Worm (Caenorhabditis elegans) whole organism, L4 larva: Measurements from ENCODE around the gene mrpl-32.

Experiments used
- F44E2.7 ChIP-seq: fragments of 200-800 bp; sonication (Bioruptor generic); IDR thresholded peaks from 2 replicates; pipeline ENCODE4 v2.1.2; 2022; ENCODE audit warnings: missing genetic modification characterization, missing compliant biosample characterization
- Y48G9A.11 ChIP-seq: fragments of 200-800 bp; sonication (Bioruptor generic); IDR thresholded peaks from 2 replicates; pipeline ENCODE4 v1.3.6; 2022; ENCODE audit warnings: missing genetic modification reagents, missing genetic modification characterization, missing compliant biosample characterization
- Y5F2A.4 ChIP-seq: fragments of 200-800 bp; sonication (Bioruptor generic); optimal IDR thresholded peaks from 2 replicates; lab custom pipeline; 2018; ENCODE audit warnings: mild to moderate bottlenecking, missing genetic modification characterization, missing compliant biosample characterization
- ZK546.5 ChIP-seq, 2 experiments: sonication (generic microtip); optimal IDR thresholded peaks; 2 replicates each; lab custom pipeline; 2017; ENCODE audit warnings: missing biosample characterization in 2 of 2, missing genetic modification characterization in 2 of 2
- aha-1 ChIP-seq: fragments of 150-350 bp; peaks from one replicate; lab custom pipeline; 2014; ENCODE audit warnings: missing biosample characterization, missing genetic modification characterization
- ama-1 ChIP-seq: fragments of 150-350 bp; optimal IDR thresholded peaks from 2 replicates; lab custom pipeline; 2014; ENCODE audit warnings: inconsistent platforms, mixed read lengths
- daf-16 ChIP-seq, 3 experiments: sonication (generic microtip); optimal IDR thresholded peaks; 2 replicates each; lab custom pipeline; 2016 to 2017; ENCODE audit warnings: missing genetic modification characterization in 3 of 3, missing genetic modification reagents in 3 of 3, mild to moderate bottlenecking in 2 of 3, missing compliant biosample characterization in 2 of 3, missing biosample characterization in 1 of 3, moderate library complexity in 1 of 3
- daf-8 ChIP-seq: fragments of 200-800 bp; sonication (Bioruptor generic); IDR thresholded peaks from 2 replicates; pipeline ENCODE4 v1.3.6; 2022; ENCODE audit warnings: missing genetic modification characterization, missing compliant biosample characterization
- dmd-6 ChIP-seq: fragments of 200-800 bp; sonication (Bioruptor generic); IDR thresholded peaks from 2 replicates; pipeline ENCODE4 v1.3.6; 2022; ENCODE audit warnings: missing genetic modification reagents, missing genetic modification characterization, missing compliant biosample characterization
- egl-27 ChIP-seq: sonication (generic microtip); optimal IDR thresholded peaks from 3 replicates; lab custom pipeline; 2017; ENCODE audit warnings: missing biosample characterization, missing genetic modification reagents, missing genetic modification characterization
- hlh-11 ChIP-seq: fragments of 200-800 bp; sonication (Bioruptor generic); optimal IDR thresholded peaks from 2 replicates; lab custom pipeline; 2018; ENCODE audit warnings: mild to moderate bottlenecking, missing genetic modification characterization, missing compliant biosample characterization
- hlh-30 ChIP-seq: sonication (generic microtip); optimal IDR thresholded peaks from 2 replicates; lab custom pipeline; 2017; ENCODE audit warnings: antibody characterized with exemption, mild to moderate bottlenecking, missing genetic modification characterization, missing compliant biosample characterization; ENCODE audit not compliant: insufficient read depth
- jun-1 ChIP-seq: fragments of 150-350 bp; optimal IDR thresholded peaks from 2 replicates; lab custom pipeline; 2014; ENCODE audit warnings: missing biosample characterization, missing genetic modification reagents, missing genetic modification characterization
- lin-29 ChIP-seq: fragments of 200-800 bp; sonication (Bioruptor generic); IDR thresholded peaks from 2 replicates; pipeline ENCODE4 v1.3.6; 2022; ENCODE audit warnings: missing genetic modification reagents, missing genetic modification characterization, missing compliant biosample characterization
- lin-39 ChIP-seq: fragments of 150-350 bp; optimal IDR thresholded peaks from 2 replicates; lab custom pipeline; 2014; ENCODE audit warnings: missing biosample characterization, missing genetic modification reagents, missing genetic modification characterization
- lsy-2 ChIP-seq, 2 experiments: fragments of 150-350 bp in 1 of 2; sonication (generic microtip) in 1 of 2; optimal IDR thresholded peaks; 2 replicates each; lab custom pipeline; 2014 to 2017; ENCODE audit warnings: missing biosample characterization in 2 of 2, missing genetic modification characterization in 2 of 2
- mes-2 ChIP-seq: sonication (generic microtip); optimal IDR thresholded peaks from 2 replicates; lab custom pipeline; 2016; ENCODE audit warnings: missing genotype, mild to moderate bottlenecking, missing genetic modification characterization, missing compliant biosample characterization; ENCODE audit not compliant: poor library complexity, severe bottlenecking
- nhr-11 ChIP-seq: fragments of 150-350 bp; optimal IDR thresholded peaks from 2 replicates; lab custom pipeline; 2014; ENCODE audit warnings: missing biosample characterization, missing genetic modification characterization
- nhr-28 ChIP-seq: fragments of 150-350 bp; optimal IDR thresholded peaks from 2 replicates; lab custom pipeline; 2014; ENCODE audit warnings: missing biosample characterization, missing genetic modification characterization
- nhr-41 ChIP-seq: fragments of 200-800 bp; sonication (Bioruptor generic); IDR thresholded peaks from 2 replicates; pipeline ENCODE4 v1.3.6; 2022; ENCODE audit warnings: missing genetic modification reagents, missing genetic modification characterization, missing compliant biosample characterization
- nhr-77 ChIP-seq: fragments of 150-350 bp; optimal IDR thresholded peaks from 2 replicates; lab custom pipeline; 2014; ENCODE audit warnings: missing biosample characterization, missing genetic modification characterization
- pqm-1 ChIP-seq: sonication (generic microtip); optimal IDR thresholded peaks from 2 replicates; lab custom pipeline; 2017; ENCODE audit warnings: missing biosample characterization, missing genetic modification characterization
- sdz-12 ChIP-seq: fragments of 200-800 bp; sonication (Bioruptor generic); optimal IDR thresholded peaks from 2 replicates; lab custom pipeline; 2018; ENCODE audit warnings: mild to moderate bottlenecking, missing genetic modification characterization, missing compliant biosample characterization
- snpc-1.2 ChIP-seq: fragments of 200-800 bp; sonication (Bioruptor generic); IDR thresholded peaks from 2 replicates; pipeline ENCODE4 v1.3.6; 2022; ENCODE audit warnings: missing genetic modification reagents, missing genetic modification characterization, missing compliant biosample characterization
- snpc-4 ChIP-seq: fragments of 150-350 bp; optimal IDR thresholded peaks from 2 replicates; lab custom pipeline; 2014; ENCODE audit warnings: missing biosample characterization, missing genetic modification characterization
- spr-1 ChIP-seq: sonication (generic microtip); optimal IDR thresholded peaks from 2 replicates; lab custom pipeline; 2016; ENCODE audit warnings: mild to moderate bottlenecking, missing genetic modification characterization, missing compliant biosample characterization
- spr-3 ChIP-seq: fragments of 200-800 bp; sonication (Bioruptor generic); optimal IDR thresholded peaks from 2 replicates; lab custom pipeline; 2018; ENCODE audit warnings: mild to moderate bottlenecking, missing genetic modification characterization, missing compliant biosample characterization
- unc-62 ChIP-seq, 3 experiments: fragments of 150-350 bp in 1 of 3; sonication (generic microtip); optimal IDR thresholded peaks in 2 of 3; peaks in 1 of 3; 1 replicate in 1 of 3; 2 replicates in 2 of 3; lab custom pipeline; 2014 to 2017; ENCODE audit warnings: missing biosample characterization in 3 of 3, missing genetic modification characterization in 3 of 3, missing genetic modification reagents in 3 of 3, missing genotype in 1 of 3
- zip-11 ChIP-seq: fragments of 200-800 bp; sonication (Bioruptor generic); IDR thresholded peaks from 2 replicates; pipeline ENCODE4 v1.3.6; 2022; ENCODE audit warnings: missing genetic modification characterization, missing compliant biosample characterization
- ztf-11 ChIP-seq: fragments of 150-350 bp; optimal IDR thresholded peaks from 2 replicates; lab custom pipeline; 2014; ENCODE audit warnings: missing biosample characterization, missing genetic modification characterization

mrpl-32 gene

ce11 chrIII:8400478-8400877 lies 49.1 kb upstream of the mrpl-32 start (continued):
- TF ChIP-seq ztf-11 = no peak
- peak; percentile 7 for TF ChIP-seq hlh-30 (tag; lab: Kevin White, UChicago)
- no peak for TF ChIP-seq zip-11
- no peak for TF ChIP-seq jun-1 (tag; lab: Kevin White, UChicago)
- no peak for TF ChIP-seq sdz-12 (GFP tag; lab: Kevin White, UChicago)
- TF ChIP-seq daf-8 = no peak
- peak; percentile 39 for TF ChIP-seq nhr-77 (tag; lab: Kevin White, UChicago)
- peak; percentile 73 for TF ChIP-seq nhr-28 (tag; lab: Kevin White, UChicago)
- peak; percentile 82 for TF ChIP-seq hlh-11 (tag; lab: Kevin White, UChicago)
- no peak for TF ChIP-seq unc-62 (GFP tag; optimal IDR thresholded peaks at IDR 0.05 in 1 of 2; lab: Kevin White, UChicago)
- TF ChIP-seq unc-62 (tag; optimal IDR thresholded peaks at IDR 0.05; lab: Kevin White, UChicago) = no peak
- TF ChIP-seq snpc-4 = no peak
- no peak for TF ChIP-seq Y48G9A.11

ce11 chrIII:8401887-8402286 lies 47.7 kb upstream of the mrpl-32 start, which contains the start of gene lap-1:
Gene lap-1 (minus strand): TSS chrIII:8401928.
- peak; percentile 31 for TF ChIP-seq nhr-28 (tag; lab: Kevin White, UChicago)
- TF ChIP-seq dmd-6 = peak; percentile 28; the same call in 1 of the 2 replicates
- TF ChIP-seq daf-16 (GFP tag; optimal IDR thresholded peaks at IDR 0.05; lab: Kevin White, UChicago) = no peak
- no peak for TF ChIP-seq daf-16 (tag; optimal IDR thresholded peaks at IDR 0.05; lab: Kevin White, UChicago)
- TF ChIP-seq pqm-1 (tag; lab: Kevin White, UChicago) = peak; percentile 83

ce11 chrIII:8402633-8403032 lies 46.9 kb upstream of the mrpl-32 start:
- TF ChIP-seq dmd-6 = no peak
- peak in 1 of 2 experiments; percentile 96 for TF ChIP-seq unc-62 (GFP tag; optimal IDR thresholded peaks at IDR 0.05 in 1 of 2; lab: Kevin White, UChicago)
- no peak for TF ChIP-seq unc-62 (tag; optimal IDR thresholded peaks at IDR 0.05; lab: Kevin White, UChicago)
- TF ChIP-seq aha-1 = peak; percentile 89
- TF ChIP-seq, all 104 proteins: peak for 2

ce11 chrIII:8403507-8403906 lies 46.0 kb upstream of the mrpl-32 start, which contains the start of gene cutc-1:
Gene cutc-1 (minus strand): TSS chrIII:8403607.
- TF ChIP-seq lin-29 (GFP tag; lab: Robert Waterston, UW) (no peak), lin-39 (tag; lab: Kevin White, UChicago) (no peak), ZK546.5 (tag; optimal IDR thresholded peaks at IDR 0.05; lab: Kevin White, UChicago) (no peak), hlh-11 (tag; lab: Kevin White, UChicago) (no peak), daf-16 (GFP tag; optimal IDR thresholded peaks at IDR 0.05; lab: Kevin White, UChicago) (no peak), daf-16 (tag; optimal IDR thresholded peaks at IDR 0.05; lab: Kevin White, UChicago) (no peak), egl-27 (tag; lab: Kevin White, UChicago) (no peak), F44E2.7 (GFP tag; lab: Robert Waterston, UW) (no peak), nhr-41 (GFP tag; lab: Robert Waterston, UW) (no peak), ama-1 (lab: Kevin White, UChicago) (no peak), Y5F2A.4 (no peak), sdz-12 (GFP tag; lab: Kevin White, UChicago) (no peak), pqm-1 (tag; lab: Kevin White, UChicago) (no peak), spr-3 (no peak), nhr-11 (no peak), spr-1 (tag; lab: Kevin White, UChicago) (no peak)
- TF ChIP-seq, all 104 proteins: peak for 0

ce11 chrIII:8405449-8405962 lies 44.1 kb upstream of the mrpl-32 start, which contains the start of the genes ubxn-4 and cyy-1:
Gene ubxn-4 (minus strand): TSS chrIII:8405562.
Gene cyy-1 (plus strand): TSS chrIII:8405874.
- TF ChIP-seq mes-2 (tag; lab: Kevin White, UChicago) (peak; percentile 49), aha-1 (peak; percentile 14), snpc-1.2 (no peak), lsy-2 (tag; optimal IDR thresholded peaks at IDR 0.05; lab: Kevin White, UChicago) (peak in 1 of 2 experiments; percentile 25)
